Worm (Caenorhabditis elegans): ENCODE data around the gene ssup-72.

ssup-72 gene

DNA sequence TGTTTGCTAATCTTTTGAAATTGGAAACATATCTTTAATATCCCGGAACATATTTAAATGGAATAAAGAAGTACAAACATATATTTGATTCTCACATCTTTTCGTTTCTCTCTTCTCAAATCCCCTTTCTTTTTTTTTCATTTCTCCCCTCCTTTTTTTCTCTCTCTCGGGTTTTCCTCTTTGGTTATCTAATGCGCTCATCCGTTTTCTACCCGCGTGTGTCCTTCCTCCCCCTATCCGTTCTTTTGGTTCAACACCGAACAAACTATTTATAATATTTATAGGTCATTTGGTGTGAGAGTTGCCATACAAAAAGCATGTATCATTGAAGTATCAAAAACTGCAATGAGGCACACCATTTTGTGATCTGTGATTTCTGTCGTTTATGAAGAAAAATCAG is 47.5 kb downstream of the ssup-72 start (continued):
- no peak for TF ChIP-seq attf-4 (tag; optimal IDR thresholded peaks at IDR 0.05)
- TF ChIP-seq sdz-12 (GFP tag; optimal IDR thresholded peaks at IDR 0.05) = no peak
- TF ChIP-seq lsy-2 (tag; optimal IDR thresholded peaks at IDR 0.05) = peak in 1 of 2 experiments; percentile 67
- no peak for TF ChIP-seq unc-130 (GFP tag; optimal IDR thresholded peaks at IDR 0.05)
- peak; percentile 38 for TF ChIP-seq hlh-11 (tag; optimal IDR thresholded peaks at IDR 0.05)
- TF ChIP-seq lin-1 (GFP tag; IDR thresholded peaks at IDR 0.05) = no peak
- TF ChIP-seq ceh-28 (tag; optimal IDR thresholded peaks at IDR 0.05) = no peak
- TF ChIP-seq aly-2 (tag; optimal IDR thresholded peaks at IDR 0.05) = no peak

ce11 chrII:6824524-6824923 is 48.1 kb downstream of the ssup-72 start:
- TF ChIP-seq F26F4.8 (GFP tag; conservative IDR thresholded peaks at IDR 0.05) (no peak), tra-1 (GFP tag; IDR thresholded peaks at IDR 0.05) (peak; percentile 65), lin-15B (tag; optimal IDR thresholded peaks at IDR 0.05) (no peak), saeg-2 (GFP tag; IDR thresholded peaks at IDR 0.05) (no peak), T20F7.1 (GFP tag; optimal IDR thresholded peaks at IDR 0.05) (peak; percentile 8), F37D6.2 (tag; optimal IDR thresholded peaks at IDR 0.05) (no peak), dve-1 (tag; optimal IDR thresholded peaks at IDR 0.05; ENCODE audit: insufficient read depth) (peak; percentile 58), ceh-20 (GFP tag; IDR thresholded peaks at IDR 0.05) (peak; percentile 35; the same call in 1 of the 2 replicates), cey-2 (tag; optimal IDR thresholded peaks at IDR 0.05; ENCODE audit: borderline replicate concordance, insufficient read depth) (no peak), F44E2.7 (GFP tag; IDR thresholded peaks at IDR 0.05) (no peak), php-3 (GFP tag; IDR thresholded peaks at IDR 0.05) (no peak), gei-8 (GFP tag; optimal IDR thresholded peaks at IDR 0.05) (no peak), F49E8.2 (tag; optimal IDR thresholded peaks at IDR 0.05; ENCODE audit: borderline replicate concordance) (no peak), mxl-3 (GFP tag; optimal IDR thresholded peaks at IDR 0.05) (peak; percentile 61), zip-2 (tag; optimal IDR thresholded peaks at IDR 0.05) (no peak), unc-62 (GFP tag; optimal IDR thresholded peaks at IDR 0.05 in 1 of 2) (peak in 1 of 2 experiments; percentile 90), unc-62 (tag; optimal IDR thresholded peaks at IDR 0.05) (no peak), nhr-10 (tag; optimal IDR thresholded peaks at IDR 0.05) (no peak), lin-29 (GFP tag; IDR thresholded peaks at IDR 0.05) (no peak), nhr-28 (tag; optimal IDR thresholded peaks at IDR 0.05) (peak; percentile 96), zag-1 (tag; optimal IDR thresholded peaks at IDR 0.05) (no peak), nhr-48 (tag; optimal IDR thresholded peaks at IDR 0.05) (no peak), nhr-6 (tag; optimal IDR thresholded peaks at IDR 0.05) (peak; percentile 18), daf-16 (GFP tag; optimal IDR thresholded peaks at IDR 0.05) (no peak), daf-16 (tag; optimal IDR thresholded peaks at IDR 0.05) (peak; percentile 45), lim-7 (GFP tag; IDR thresholded peaks at IDR 0.05) (no peak), nhr-102 (tag; optimal IDR thresholded peaks at IDR 0.05) (no peak), jun-1 (tag; optimal IDR thresholded peaks at IDR 0.05) (no peak), ceh-44 (GFP tag; IDR thresholded peaks at IDR 0.05) (no peak), mes-2 (tag; optimal IDR thresholded peaks at IDR 0.05; ENCODE audit: poor library complexity, severe bottlenecking) (no peak), lin-1 (GFP tag; IDR thresholded peaks at IDR 0.05) (no peak), spr-1 (tag; optimal IDR thresholded peaks at IDR 0.05) (no peak), hlh-11 (tag; optimal IDR thresholded peaks at IDR 0.05) (peak; percentile 73), pqm-1 (tag; optimal IDR thresholded peaks at IDR 0.05) (peak; percentile 93), Y5F2A.4 (GFP tag; optimal IDR thresholded peaks at IDR 0.05) (no peak), mdl-1 (tag; optimal IDR thresholded peaks at IDR 0.05) (peak in 1 of 2 experiments; percentile 57), nhr-25 (tag; optimal IDR thresholded peaks at IDR 0.05; ENCODE audit: borderline replicate concordance, insufficient read depth) (no peak), hif-1 (tag; optimal IDR thresholded peaks at IDR 0.05) (no peak), nhr-111 (GFP tag; optimal IDR thresholded peaks at IDR 0.05) (no peak), Y48G9A.11 (GFP tag; IDR thresholded peaks at IDR 0.05) (no peak), nhr-77 (tag; optimal IDR thresholded peaks at IDR 0.05) (peak; percentile 51), lin-13 (GFP tag; optimal IDR thresholded peaks at IDR 0.05) (no peak), nhr-76 (tag; optimal IDR thresholded peaks at IDR 0.05) (no peak), aha-1 (tag) (peak; percentile 92)
